Fruit fly (Drosophila melanogaster): ENCODE measurements around the gene CG32246.

The CG32246 gene

dm6 chr3L:4603439-4603838 lies 17.6 kb upstream of the CG32246 start (continued):
- TF ChIP-seq Eip78C (GFP tag) = peak; percentile 76
- no peak for TF ChIP-seq Hr4 (GFP tag; optimal IDR thresholded peaks at IDR 0.05)
- TF ChIP-seq dac (GFP tag; optimal IDR thresholded peaks at IDR 0.05) = no peak
- TF ChIP-seq CG8319 (GFP tag; optimal IDR thresholded peaks at IDR 0.05) = no peak
- TF ChIP-seq CG10631 (GFP tag; optimal IDR thresholded peaks at IDR 0.05) = peak; percentile 53
- no peak for TF ChIP-seq CG9139 (GFP tag; optimal IDR thresholded peaks at IDR 0.05)
- TF ChIP-seq CG16779 (tag; optimal IDR thresholded peaks at IDR 0.05) = no peak
- TF ChIP-seq Eip75B (GFP tag; optimal IDR thresholded peaks at IDR 0.05) = peak; percentile 10
- no peak for TF ChIP-seq CG8632 (GFP tag; optimal IDR thresholded peaks at IDR 0.05)
- TF ChIP-seq fd85E (GFP tag; optimal IDR thresholded peaks at IDR 0.05) = no peak
- no peak for TF ChIP-seq CG34406 (GFP tag; optimal IDR thresholded peaks at IDR 0.05)
- TF ChIP-seq CG32006 (GFP tag; optimal IDR thresholded peaks at IDR 0.05) = peak; percentile 28
- no peak for TF ChIP-seq CG15336 (GFP tag; IDR thresholded peaks at IDR 0.05)
- TF ChIP-seq CG6808 (GFP tag; optimal IDR thresholded peaks at IDR 0.05) = no peak
- TF ChIP-seq Ets96B (tag; optimal IDR thresholded peaks at IDR 0.05) = peak; percentile 53

DNA sequence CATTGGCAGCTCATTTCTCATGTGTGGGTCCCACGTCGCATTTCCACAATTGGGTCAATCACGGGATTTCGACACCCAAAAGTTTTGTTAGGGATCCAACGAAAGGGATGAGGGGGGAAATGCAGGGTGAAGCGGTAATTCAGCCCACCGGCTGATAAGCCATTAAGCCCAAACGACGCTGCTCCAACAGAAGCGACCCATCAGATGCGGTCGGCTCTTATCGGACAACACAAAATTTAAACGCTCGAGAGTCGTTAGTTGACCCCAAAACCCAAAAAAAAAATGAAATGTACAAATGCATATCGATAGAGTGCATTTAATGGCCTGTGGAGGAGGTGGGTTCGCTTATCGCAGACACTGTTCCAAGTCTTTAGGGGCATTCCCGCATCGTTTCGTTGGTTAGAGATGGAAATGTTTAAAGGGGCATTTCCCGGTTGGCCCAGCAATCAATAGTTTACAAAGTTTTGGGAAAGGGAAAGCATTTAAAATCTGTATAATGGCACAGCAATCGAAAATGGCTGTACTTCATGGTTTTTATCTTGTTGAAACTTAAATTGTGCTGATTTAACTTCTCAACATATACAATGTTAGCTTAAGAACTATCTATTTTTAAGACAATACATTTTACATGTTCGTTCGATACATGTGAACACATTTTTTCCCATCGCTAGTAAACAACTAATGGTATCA lies 14.1 kb upstream of the CG32246 start:
- TF ChIP-seq svp (GFP tag) (peak; percentile 14), lz (GFP tag; optimal IDR thresholded peaks at IDR 0.05) (no peak)

DNA sequence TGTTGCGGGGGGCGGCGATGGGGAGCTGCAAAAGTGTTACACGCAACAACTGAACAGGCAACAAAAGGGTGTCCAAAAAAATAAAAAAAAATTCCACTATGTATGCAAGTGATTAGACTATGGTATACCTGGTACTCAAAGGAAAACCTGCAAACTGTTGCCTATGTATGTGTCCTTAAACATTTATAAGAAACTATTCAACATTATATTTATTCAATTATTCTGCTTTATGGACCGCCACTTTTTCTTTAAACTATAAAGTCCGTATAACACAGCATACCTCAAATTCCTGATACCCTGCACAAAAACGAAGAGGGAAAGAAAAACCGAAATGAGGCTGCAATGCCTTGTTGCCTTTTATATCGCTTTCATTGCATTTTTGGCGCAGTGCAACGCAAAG lies 13.4 kb upstream of the CG32246 start:
- TF ChIP-seq Ets21C (GFP tag; optimal IDR thresholded peaks at IDR 0.05) (no peak), Blimp-1 (GFP tag; optimal IDR thresholded peaks at IDR 0.05) (peak; percentile 15), CG10631 (GFP tag; optimal IDR thresholded peaks at IDR 0.05) (peak; percentile 68), Sox14 (GFP tag; optimal IDR thresholded peaks at IDR 0.05) (peak; percentile 49), lz (GFP tag; optimal IDR thresholded peaks at IDR 0.05) (peak; percentile 39), Eip75B (GFP tag; optimal IDR thresholded peaks at IDR 0.05) (peak; percentile 51), CG11762 (GFP tag; optimal IDR thresholded peaks at IDR 0.05; ENCODE audit: insufficient read depth) (peak; percentile 53), fd85E (GFP tag; optimal IDR thresholded peaks at IDR 0.05) (no peak), CG6854 (GFP tag; optimal IDR thresholded peaks at IDR 0.05) (no peak), CG15336 (GFP tag; IDR thresholded peaks at IDR 0.05) (peak; percentile 84), pdm3 (GFP tag; optimal IDR thresholded peaks at IDR 0.05) (peak; percentile 78), CG8632 (GFP tag; optimal IDR thresholded peaks at IDR 0.05) (peak; percentile 44), salr (GFP tag; optimal IDR thresholded peaks at IDR 0.05) (peak in 1 of 2 experiments; percentile 67), CG11902 (GFP tag; optimal IDR thresholded peaks at IDR 0.05) (peak; percentile 63), net (GFP tag; optimal IDR thresholded peaks at IDR 0.05) (peak; percentile 78), CG3919 (GFP tag; optimal IDR thresholded peaks at IDR 0.05) (peak; percentile 76), Hr39 (GFP tag; optimal IDR thresholded peaks at IDR 0.05) (peak; percentile 60), Smox (GFP tag; optimal IDR thresholded peaks at IDR 0.05) (peak; percentile 59), Eip78C (GFP tag) (peak; percentile 83), svp (GFP tag) (peak; percentile 84), fkh (GFP tag; optimal IDR thresholded peaks at IDR 0.05) (no peak), cyc (GFP tag; optimal IDR thresholded peaks at IDR 0.05) (peak; percentile 71), acj6 (GFP tag; optimal IDR thresholded peaks at IDR 0.05) (peak; percentile 69), CG16779 (tag; optimal IDR thresholded peaks at IDR 0.05) (no peak), Eip93F (GFP tag; optimal IDR thresholded peaks at IDR 0.05) (no peak), CG1621 (tag; optimal IDR thresholded peaks at IDR 0.05) (no peak), dsx (GFP tag; optimal IDR thresholded peaks at IDR 0.05; ENCODE audit: poor library complexity, severe bottlenecking) (peak; percentile 19), CG8119 (GFP tag; IDR thresholded peaks at IDR 0.05) (peak; percentile 81), Sox102F (GFP tag; optimal IDR thresholded peaks at IDR 0.05) (peak; percentile 65), eg (GFP tag; IDR thresholded peaks at IDR 0.05) (peak; percentile 90), Lpt (GFP tag; optimal IDR thresholded peaks at IDR 0.05) (peak; percentile 54), CG7368 (GFP tag; optimal IDR thresholded peaks at IDR 0.05) (peak; percentile 55), spab (GFP tag; optimal IDR thresholded peaks at IDR 0.05) (peak; percentile 25), CG31627 (GFP tag; optimal IDR thresholded peaks at IDR 0.05) (peak; percentile 68), CG10669 (GFP tag; optimal IDR thresholded peaks at IDR 0.05) (peak; percentile 49), dac (GFP tag; optimal IDR thresholded peaks at IDR 0.05) (peak; percentile 48), Ets96B (tag; optimal IDR thresholded peaks at IDR 0.05) (peak; percentile 52), OdsH (GFP tag; optimal IDR thresholded peaks at IDR 0.05) (peak; percentile 74), topi (GFP tag; optimal IDR thresholded peaks at IDR 0.05) (peak; percentile 60), CG6276 (GFP tag; optimal IDR thresholded peaks at IDR 0.05) (peak; percentile 71), Hr4 (GFP tag; optimal IDR thresholded peaks at IDR 0.05) (peak; percentile 87)

Measured in whole organism, prepupa.